Worm (Caenorhabditis elegans) whole organism, young adult: Measurements from ENCODE around the gene R02D5.1.

Experiments
- C17E4.6 ChIP-seq: fragments of 200-800 bp; sonication (Bioruptor generic); IDR thresholded peaks from 2 replicates; pipeline ENCODE4 v1.3.6; 2022; ENCODE audit warnings: missing genetic modification reagents, missing genetic modification characterization, missing compliant biosample characterization
- K12H6.12 ChIP-seq: fragments of 200-800 bp; sonication (Bioruptor generic); optimal IDR thresholded peaks from 2 replicates; lab custom pipeline; 2018; ENCODE audit warnings: mild to moderate bottlenecking, missing genetic modification characterization, missing compliant biosample characterization
- Y67H2A.10 ChIP-seq: fragments of 200-800 bp; sonication (Bioruptor generic); conservative IDR thresholded peaks from 2 replicates; pipeline ENCODE4 v1.3.6; 2022; ENCODE audit warnings: missing genetic modification reagents, missing genetic modification characterization, missing compliant biosample characterization
- akir-1 ChIP-seq: fragments of 200-800 bp; sonication (Bioruptor generic); optimal IDR thresholded peaks from 2 replicates; lab custom pipeline; 2018; ENCODE audit warnings: mild to moderate bottlenecking, missing genetic modification characterization, moderate library complexity, missing compliant biosample characterization
- attf-5 ChIP-seq: fragments of 200-800 bp; sonication (Bioruptor generic); optimal IDR thresholded peaks from 2 replicates; lab custom pipeline; 2018; ENCODE audit warnings: mild to moderate bottlenecking, missing genetic modification characterization, missing compliant biosample characterization
- dpff-1 ChIP-seq: sonication (generic microtip); optimal IDR thresholded peaks from 2 replicates; lab custom pipeline; 2017; ENCODE audit warnings: mild to moderate bottlenecking, missing genetic modification characterization, missing compliant biosample characterization
- lin-35 ChIP-seq, 3 experiments: fragments of 150-350 bp in 2 of 3; sonication (generic microtip) in 1 of 3; optimal IDR thresholded peaks; 2 replicates each; lab custom pipeline; 2014 to 2018; ENCODE audit warnings: missing biosample characterization in 3 of 3, missing genetic modification characterization in 3 of 3, missing genetic modification reagents in 3 of 3
- madf-6 ChIP-seq: fragments of 200-800 bp; sonication (Bioruptor generic); IDR thresholded peaks from 2 replicates; pipeline ENCODE4 v1.3.6; 2022; ENCODE audit warnings: missing genetic modification reagents, missing genetic modification characterization, missing compliant biosample characterization
- pha-4 ChIP-seq: fragments of 150-350 bp; sonication (generic microtip); optimal IDR thresholded peaks from 2 replicates; lab custom pipeline; 2014; ENCODE audit warnings: missing biosample characterization, missing genetic modification reagents, missing genetic modification characterization
- rec-8 ChIP-seq, 2 experiments: sonication (generic microtip); optimal IDR thresholded peaks; 2 replicates each; lab custom pipeline; 2016; ENCODE audit warnings: mild to moderate bottlenecking in 2 of 2, missing genetic modification characterization in 2 of 2, missing genetic modification reagents in 2 of 2, missing genotype in 2 of 2, missing biosample characterization in 1 of 2, missing compliant biosample characterization in 1 of 2, moderate library complexity in 1 of 2
- sea-2 ChIP-seq: fragments of 200-800 bp; sonication (Bioruptor generic); IDR thresholded peaks from 2 replicates; pipeline ENCODE4 v1.3.6; 2022; ENCODE audit warnings: missing genetic modification characterization, missing compliant biosample characterization
- somi-1 ChIP-seq: fragments of 200-800 bp; sonication (Bioruptor generic); optimal IDR thresholded peaks from 2 replicates; lab custom pipeline; 2018; ENCODE audit warnings: mild to moderate bottlenecking, missing genetic modification characterization, missing compliant biosample characterization
- unc-130 ChIP-seq: sonication (generic microtip); optimal IDR thresholded peaks from 2 replicates; lab custom pipeline; 2016; ENCODE audit warnings: missing genetic modification reagents, missing genetic modification characterization, missing compliant biosample characterization

- TF ChIP-seq K12H6.12 (tag; lab: Kevin White, UChicago) (no peak), akir-1 (GFP tag; lab: Kevin White, UChicago) (no peak), C17E4.6 (GFP tag; lab: Robert Waterston, UW) (no peak), pha-4 (tag; lab: Kevin White, UChicago) (no peak), lin-35 (GFP tag; optimal IDR thresholded peaks at IDR 0.05; lab: Kevin White, UChicago) (no peak), unc-130 (GFP tag; lab: Kevin White, UChicago) (no peak), rec-8 (tag; optimal IDR thresholded peaks at IDR 0.05; lab: Kevin White, UChicago) (no peak), dpff-1 (tag; lab: Kevin White, UChicago) (no peak), Y67H2A.10 (GFP tag; lab: Robert Waterston, UW) (no peak), sea-2 (GFP tag; lab: Robert Waterston, UW) (no peak), madf-6 (GFP tag; lab: Robert Waterston, UW) (no peak), attf-5 (no peak), somi-1 (no peak)
These were observed 34.0 kb upstream of the R02D5.1 start, which contains the start of gene clec-56 for ce11 chrV:14474099-14474498.
